Worm (Caenorhabditis elegans): Measurements from ENCODE around the gene K08E7.5.
A peak's percentile ranks its signal among the peaks of the same experiment; 100 is the strongest.

K08E7.5 gene

DNA sequence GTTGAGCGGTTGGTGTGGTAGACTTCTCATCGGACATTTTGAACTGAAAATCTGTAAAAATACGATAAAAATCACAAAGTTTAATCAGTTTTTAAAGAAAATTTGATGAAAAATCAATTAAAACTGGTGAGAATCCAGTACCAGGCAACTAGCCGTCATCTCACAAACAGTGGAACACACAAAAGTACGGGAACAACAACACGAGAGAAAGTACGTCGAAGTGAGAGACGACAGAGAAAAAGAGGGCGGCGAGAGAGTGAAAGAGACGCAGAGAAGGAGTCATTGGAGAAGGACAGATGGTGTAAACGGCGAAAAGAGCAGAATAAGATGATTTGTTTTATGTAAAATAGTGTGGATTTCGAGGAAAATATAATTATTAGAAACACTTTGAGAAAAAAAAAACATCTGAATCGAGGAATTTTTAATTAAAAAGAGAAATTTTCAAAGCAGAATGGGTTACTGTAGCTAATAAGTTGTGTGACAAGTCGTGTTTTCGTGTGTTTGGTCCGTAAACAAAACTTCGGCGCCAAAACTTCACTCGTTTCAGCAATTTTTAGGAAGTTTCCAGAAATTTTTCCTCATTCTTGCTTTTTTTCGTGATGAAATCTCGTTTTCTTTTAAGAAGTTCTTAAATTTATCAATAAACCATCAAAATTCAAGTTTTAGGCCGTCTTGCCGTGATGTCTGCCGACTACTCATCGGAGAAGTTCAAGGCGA is 5.8 kb upstream of the K08E7.5 start, which contains the start of the genes hsb-1 and let-99 (continued):
- peak; percentile 52 for TF ChIP-seq snpc-4 (GFP tag; optimal IDR thresholded peaks at IDR 0.05)
- TF ChIP-seq snpc-4 (tag; optimal IDR thresholded peaks at IDR 0.05), result peak in 3 of 4 experiments; percentile 48 to 64 (median 61)
- TF ChIP-seq nfya-2 (GFP tag; IDR thresholded peaks at IDR 0.05), result no peak
- peak; percentile 93 for TF ChIP-seq hmg-1.2 (GFP tag; IDR thresholded peaks at IDR 0.05)
- no peak for TF ChIP-seq gei-17 (GFP tag; optimal IDR thresholded peaks at IDR 0.05)
- TF ChIP-seq madf-6 (GFP tag; IDR thresholded peaks at IDR 0.05), result peak; percentile 91
- no peak for TF ChIP-seq cebp-2 (GFP tag; IDR thresholded peaks at IDR 0.05)
- no peak for TF ChIP-seq madf-3 (GFP tag; IDR thresholded peaks at IDR 0.05)
- peak; percentile 10 for TF ChIP-seq ZK185.1 (tag; optimal IDR thresholded peaks at IDR 0.05; ENCODE audit: poor library complexity, severe bottlenecking)
- TF ChIP-seq mcd-1 (GFP tag; IDR thresholded peaks at IDR 0.05), result peak; percentile 56

DNA sequence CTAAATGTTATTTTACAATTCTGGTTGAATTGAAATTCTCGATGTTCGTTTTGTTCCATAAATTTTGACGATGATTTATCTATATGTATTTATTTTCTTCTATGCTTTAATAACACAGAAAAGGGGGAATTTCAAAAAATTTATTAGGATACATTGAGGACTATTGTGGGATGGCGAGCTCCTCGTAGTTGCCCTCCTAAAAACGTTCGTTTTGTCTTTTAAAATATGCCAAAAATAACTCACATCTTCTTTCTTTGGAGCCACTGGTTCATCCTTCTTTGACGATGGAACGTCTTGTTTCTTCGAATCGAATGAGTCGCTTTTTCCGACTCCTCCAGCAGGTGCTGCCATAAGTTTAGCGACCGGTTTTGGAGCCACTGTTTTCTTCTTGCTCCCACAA is 2.6 kb upstream of the K08E7.5 start:
- TF ChIP-seq zfh-2 (GFP tag; conservative IDR thresholded peaks at IDR 0.05), result no peak
- no peak for TF ChIP-seq ceh-79 (tag; optimal IDR thresholded peaks at IDR 0.05)
- no peak for TF ChIP-seq lag-1 (GFP tag; IDR thresholded peaks at IDR 0.05)
- TF ChIP-seq Y53G8AR.9 (GFP tag; conservative IDR thresholded peaks at IDR 0.05), result no peak
- no peak for TF ChIP-seq ZK185.1 (tag; optimal IDR thresholded peaks at IDR 0.05; ENCODE audit: poor library complexity, severe bottlenecking)
- TF ChIP-seq xnd-1 (tag; optimal IDR thresholded peaks at IDR 0.05), result no peak
- peak; percentile 54; the same call in 1 of the 2 replicates for TF ChIP-seq C17E4.6 (GFP tag; IDR thresholded peaks at IDR 0.05)
- peak; percentile 66 for TF ChIP-seq B0336.3 (GFP tag; IDR thresholded peaks at IDR 0.05)
- peak; percentile 61 for TF ChIP-seq hrde-1 (tag; optimal IDR thresholded peaks at IDR 0.05; ENCODE audit: borderline replicate concordance)
- TF ChIP-seq fkh-3 (tag; optimal IDR thresholded peaks at IDR 0.05), result no peak
- TF ChIP-seq athp-1 (tag; optimal IDR thresholded peaks at IDR 0.05), result peak; percentile 45
- peak; percentile 53 for TF ChIP-seq repo-1 (tag; optimal IDR thresholded peaks at IDR 0.05)
- TF ChIP-seq F22D6.2 (tag; optimal IDR thresholded peaks at IDR 0.05), result no peak
- no peak for TF ChIP-seq ztf-28 (GFP tag; IDR thresholded peaks at IDR 0.05)
- TF ChIP-seq madf-6 (GFP tag; IDR thresholded peaks at IDR 0.05), result peak; percentile 65
- peak; percentile 1 for TF ChIP-seq atf-7 (tag; optimal IDR thresholded peaks at IDR 0.05)
- TF ChIP-seq sdz-38 (tag; optimal IDR thresholded peaks at IDR 0.05), result no peak
- TF ChIP-seq attf-6 (GFP tag; IDR thresholded peaks at IDR 0.05), result 0 out of 2 replicates have a peak, but pooled peaks have one; percentile 41
- TF ChIP-seq madf-10 (tag; optimal IDR thresholded peaks at IDR 0.05), result no peak
- no peak for TF ChIP-seq lsy-27 (tag; optimal IDR thresholded peaks at IDR 0.05; ENCODE audit: borderline replicate concordance, insufficient read depth)
- no peak for TF ChIP-seq egl-18 (GFP tag; IDR thresholded peaks at IDR 0.05)
- no peak for TF ChIP-seq hmg-20 (GFP tag; IDR thresholded peaks at IDR 0.05)
- TF ChIP-seq unc-130 (GFP tag; optimal IDR thresholded peaks at IDR 0.05), result peak; percentile 33
- peak; percentile 62 for TF ChIP-seq hsf-1 (GFP tag; IDR thresholded peaks at IDR 0.05)
- TF ChIP-seq tbx-9 (tag; optimal IDR thresholded peaks at IDR 0.05; ENCODE audit: borderline replicate concordance), result no peak
- no peak for TF ChIP-seq somi-1 (GFP tag; optimal IDR thresholded peaks at IDR 0.05)
- TF ChIP-seq dox-1 (GFP tag; IDR thresholded peaks at IDR 0.05), result no peak
- no peak for TF ChIP-seq die-1 (tag; optimal IDR thresholded peaks at IDR 0.05)
- TF ChIP-seq ztf-22 (GFP tag; optimal IDR thresholded peaks at IDR 0.05), result no peak
- TF ChIP-seq Y79H2A.3 (GFP tag; conservative IDR thresholded peaks at IDR 0.05), result no peak
- TF ChIP-seq bed-1 (GFP tag; IDR thresholded peaks at IDR 0.05), result no peak
- peak; percentile 57 for TF ChIP-seq ekl-4 (GFP tag; IDR thresholded peaks at IDR 0.05)
- TF ChIP-seq F49E8.2 (tag; optimal IDR thresholded peaks at IDR 0.05; ENCODE audit: insufficient read depth), result peak; percentile 61
- TF ChIP-seq lin-54 (GFP tag; optimal IDR thresholded peaks at IDR 0.05), result peak; percentile 7
- TF ChIP-seq F52B5.7 (tag; optimal IDR thresholded peaks at IDR 0.05), result peak; percentile 38
- TF ChIP-seq ceh-100 (GFP tag; IDR thresholded peaks at IDR 0.05), result no peak
- TF ChIP-seq T26A5.8 (tag; optimal IDR thresholded peaks at IDR 0.05), result peak; percentile 1
- TF ChIP-seq chd-7 (tag; optimal IDR thresholded peaks at IDR 0.05), result no peak
